Worm (Caenorhabditis elegans): ENCODE data around the gene C27F2.6.

DNA sequence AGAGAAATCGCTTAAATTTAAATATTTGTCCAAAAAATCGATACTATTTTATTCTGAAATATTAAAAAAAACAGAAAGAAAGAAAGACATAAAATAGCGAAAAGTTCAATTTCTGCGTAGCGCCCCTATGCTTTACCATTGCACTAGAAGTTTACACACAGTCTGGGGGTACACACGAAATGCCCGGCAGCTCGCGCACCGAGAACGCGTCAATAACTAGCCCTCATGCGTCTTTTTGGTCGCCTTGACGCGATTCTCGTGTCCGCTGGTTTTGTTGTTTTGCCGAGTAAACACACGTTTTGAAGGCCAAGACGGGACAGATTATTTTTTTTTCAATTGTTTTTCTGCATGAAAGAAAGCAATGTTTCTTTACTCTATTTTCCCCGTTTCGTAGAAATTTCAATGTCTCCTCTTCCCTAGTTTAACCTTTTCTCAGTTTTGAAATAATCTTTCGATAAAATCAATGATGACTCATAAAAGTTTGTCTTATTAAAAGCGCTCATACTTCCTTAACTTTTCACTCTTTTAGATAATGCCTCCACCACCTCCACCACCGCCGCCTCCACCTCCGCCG lies 37.9 kb upstream of the C27F2.6 start, which contains the start of gene wip-1:
- TF ChIP-seq tra-4 (tag; optimal IDR thresholded peaks at IDR 0.05) (peak; percentile 65), F13C5.2 (tag; optimal IDR thresholded peaks at IDR 0.05) (peak; percentile 93), aly-1 (tag; optimal IDR thresholded peaks at IDR 0.05) (peak; percentile 56), hmbx-1 (tag; optimal IDR thresholded peaks at IDR 0.05) (no peak), ceh-36 (tag; optimal IDR thresholded peaks at IDR 0.05) (no peak), ama-1 (optimal IDR thresholded peaks at IDR 0.05) (no peak), ceh-13 (GFP tag; optimal IDR thresholded peaks at IDR 0.05) (peak; percentile 22), ets-7 (tag; optimal IDR thresholded peaks at IDR 0.05) (peak; percentile 44), hnd-1 (tag; optimal IDR thresholded peaks at IDR 0.05) (no peak), flt-1 (GFP tag; IDR thresholded peaks at IDR 0.05) (peak; percentile 75), hmg-4 (GFP tag; optimal IDR thresholded peaks at IDR 0.05) (peak; percentile 95), B0310.2 (tag; optimal IDR thresholded peaks at IDR 0.05) (no peak)
